Worm (Caenorhabditis elegans): ENCODE data around the gene C33D9.6.

C33D9.6 gene

DNA sequence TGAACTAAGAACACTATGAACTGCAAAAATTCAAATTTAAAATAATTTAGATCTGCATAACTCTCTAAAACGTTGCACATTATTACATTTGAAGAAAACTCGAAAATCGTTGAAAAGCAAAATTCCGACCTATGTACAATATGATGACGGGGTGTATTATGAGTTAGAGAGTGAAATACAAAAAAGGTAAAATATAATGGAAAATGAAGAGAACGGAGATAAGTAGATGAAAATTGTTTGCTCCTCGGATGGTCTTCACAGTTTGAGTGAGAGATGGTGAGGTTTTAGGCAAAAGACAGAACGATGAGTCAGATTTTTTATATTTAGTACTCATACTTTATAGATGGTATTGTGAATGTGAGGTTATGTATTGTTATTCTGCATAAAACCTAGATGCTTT is 29.4 kb upstream of the C33D9.6 start:
- TF ChIP-seq nhr-80 (tag; optimal IDR thresholded peaks at IDR 0.05), result peak; percentile 35
- TF ChIP-seq repo-1 (tag; optimal IDR thresholded peaks at IDR 0.05), result no peak

DNA sequence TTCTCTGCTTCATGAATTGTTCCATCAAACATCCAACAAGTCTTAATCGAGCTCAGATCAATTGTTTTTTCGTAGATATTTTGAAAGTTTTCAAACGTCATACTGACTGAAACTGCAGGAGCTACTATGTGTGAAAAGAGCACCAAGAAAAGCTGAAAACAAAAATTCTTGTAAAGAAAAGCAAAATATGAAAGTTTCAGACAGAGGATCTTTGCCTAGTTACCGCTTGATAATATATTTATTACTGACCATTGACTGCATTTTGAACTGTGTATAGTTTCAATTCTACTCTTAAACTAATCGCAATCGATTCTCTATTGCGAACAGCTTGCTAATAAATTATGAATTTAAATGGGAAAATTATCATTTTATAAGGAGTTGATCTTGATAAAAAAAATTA is 20.3 kb upstream of the C33D9.6 start, which contains the start of gene clec-182:
Gene clec-182, minus strand, starts transcription at position 101 of the 400 bp plus-strand sequence.
- TF ChIP-seq F49E8.2 (tag; optimal IDR thresholded peaks at IDR 0.05; ENCODE audit: insufficient read depth), result no peak
- TF ChIP-seq unc-130 (GFP tag; optimal IDR thresholded peaks at IDR 0.05), result no peak
- no peak for TF ChIP-seq cebp-2 (GFP tag; IDR thresholded peaks at IDR 0.05)
- no peak for TF ChIP-seq ceh-58 (GFP tag; IDR thresholded peaks at IDR 0.05)
- TF ChIP-seq pha-4 (tag; optimal IDR thresholded peaks at IDR 0.05), result no peak
- no peak for TF ChIP-seq hlh-12 (tag; optimal IDR thresholded peaks at IDR 0.05)
- no peak for TF ChIP-seq C06A6.2 (GFP tag; conservative IDR thresholded peaks at IDR 0.05)
- no peak for TF ChIP-seq ama-1 (optimal IDR thresholded peaks at IDR 0.05)
- no peak for TF ChIP-seq ama-1 (GFP tag; optimal IDR thresholded peaks at IDR 0.05)
- no peak for TF ChIP-seq bed-1 (GFP tag; IDR thresholded peaks at IDR 0.05)
- no peak for TF ChIP-seq nfya-2 (GFP tag; IDR thresholded peaks at IDR 0.05)
- TF ChIP-seq somi-1 (GFP tag; optimal IDR thresholded peaks at IDR 0.05), result no peak
- TF ChIP-seq ztf-3 (GFP tag; optimal IDR thresholded peaks at IDR 0.05), result no peak
- TF ChIP-seq rpc-1 (optimal IDR thresholded peaks at IDR 0.05), result no peak
- no peak for TF ChIP-seq rpc-1 (tag; optimal IDR thresholded peaks at IDR 0.05)
- TF ChIP-seq bed-2 (GFP tag; IDR thresholded peaks at IDR 0.05), result no peak
- no peak for TF ChIP-seq him-1 (tag; optimal IDR thresholded peaks at IDR 0.05)
- TF ChIP-seq repo-1 (tag; optimal IDR thresholded peaks at IDR 0.05), result no peak
- no peak for TF ChIP-seq ztf-18 (tag; optimal IDR thresholded peaks at IDR 0.05)
- TF ChIP-seq K12H6.12 (tag; optimal IDR thresholded peaks at IDR 0.05), result no peak
- TF ChIP-seq efl-1 (GFP tag; optimal IDR thresholded peaks at IDR 0.05), result no peak

DNA sequence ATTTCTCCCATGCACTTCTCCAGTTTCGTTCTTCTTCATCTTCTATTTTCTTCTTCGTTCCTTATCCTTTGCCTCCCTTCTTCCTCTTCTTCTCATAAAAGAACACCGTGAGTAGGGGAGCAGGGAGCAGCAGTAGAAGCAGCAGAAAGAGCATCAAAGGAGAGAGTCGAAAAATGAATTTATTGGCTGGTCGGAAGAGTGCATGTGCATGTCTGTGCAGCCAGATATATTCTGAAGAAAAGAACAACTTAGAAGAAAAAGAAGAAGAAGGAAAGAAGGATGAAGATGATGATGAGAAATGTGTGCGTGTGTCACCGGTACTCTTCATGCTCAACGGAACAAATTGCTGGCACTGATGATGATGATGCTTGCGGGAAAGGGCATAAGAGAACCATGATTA is 18.3 kb upstream of the C33D9.6 start:
- TF ChIP-seq K12H6.12 (tag; optimal IDR thresholded peaks at IDR 0.05), result peak; percentile 16
- TF ChIP-seq lsy-27 (tag; optimal IDR thresholded peaks at IDR 0.05; ENCODE audit: borderline replicate concordance, insufficient read depth), result no peak

DNA sequence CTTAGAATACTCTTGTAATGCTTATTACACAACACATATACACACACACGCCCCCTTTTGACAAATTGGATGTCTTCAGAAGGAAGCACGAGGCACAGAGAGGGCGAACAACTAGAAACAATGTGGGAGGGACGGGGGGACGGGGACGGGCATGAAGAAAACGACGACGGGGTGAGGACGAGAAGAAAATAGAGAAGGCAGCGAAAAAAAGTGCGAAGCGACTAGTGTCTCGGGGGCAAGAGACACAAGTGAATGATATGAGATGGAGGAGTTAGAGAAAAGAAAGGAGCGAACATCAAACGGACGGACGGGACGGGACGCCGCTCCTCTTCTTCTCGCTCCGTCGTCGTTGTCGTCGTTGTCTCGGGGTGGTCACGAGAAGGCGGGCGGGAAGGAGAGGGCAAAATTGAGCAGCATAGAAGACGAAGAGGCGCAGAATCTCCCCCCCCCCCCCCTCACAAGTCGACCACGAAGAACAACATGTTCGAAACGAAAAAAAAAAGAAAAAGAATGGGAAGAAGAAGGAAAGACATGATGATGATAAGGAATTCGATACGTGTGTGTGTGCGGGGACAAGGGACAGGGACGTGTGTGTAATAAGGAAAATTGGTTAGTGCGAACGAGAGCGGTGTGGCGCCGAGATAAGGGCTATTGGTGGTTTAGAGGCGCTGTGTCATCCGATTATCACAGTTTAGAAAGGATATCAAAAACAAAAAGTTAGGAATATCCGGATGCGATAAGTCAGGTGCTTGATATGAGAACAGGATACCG is 17.1 kb upstream of the C33D9.6 start:
- TF ChIP-seq tbx-9 (tag; optimal IDR thresholded peaks at IDR 0.05; ENCODE audit: borderline replicate concordance) (no peak), ceh-100 (GFP tag; IDR thresholded peaks at IDR 0.05) (no peak), chd-7 (tag; optimal IDR thresholded peaks at IDR 0.05) (peak; percentile 94), snpc-1.1 (tag; optimal IDR thresholded peaks at IDR 0.05; ENCODE audit: insufficient read depth) (no peak), egl-18 (GFP tag; IDR thresholded peaks at IDR 0.05) (0 out of 2 replicates have a peak, but pooled peaks have one; percentile 4), lsy-27 (tag; optimal IDR thresholded peaks at IDR 0.05; ENCODE audit: borderline replicate concordance, insufficient read depth) (no peak), aptf-2 (GFP tag; conservative IDR thresholded peaks at IDR 0.05) (no peak), hlh-26 (GFP tag; conservative IDR thresholded peaks at IDR 0.05) (no peak), F49E8.2 (tag; optimal IDR thresholded peaks at IDR 0.05; ENCODE audit: insufficient read depth) (no peak), pha-4 (tag; optimal IDR thresholded peaks at IDR 0.05) (no peak), Y67H2A.10 (GFP tag; conservative IDR thresholded peaks at IDR 0.05) (no peak), Y56A3A.18 (GFP tag; IDR thresholded peaks at IDR 0.05) (peak; percentile 73; the same call in 1 of the 2 replicates), B0261.1 (tag; optimal IDR thresholded peaks at IDR 0.05) (no peak), Y53G8AR.9 (GFP tag; conservative IDR thresholded peaks at IDR 0.05) (no peak), bed-2 (GFP tag; IDR thresholded peaks at IDR 0.05) (no peak), F33H1.4 (GFP tag; IDR thresholded peaks at IDR 0.05) (no peak), pbrm-1 (GFP tag; IDR thresholded peaks at IDR 0.05) (peak; percentile 73; the same call in 1 of the 2 replicates), dox-1 (GFP tag; IDR thresholded peaks at IDR 0.05) (peak; percentile 94), snpc-3.4 (tag; optimal IDR thresholded peaks at IDR 0.05) (peak; percentile 18), egrh-3 (GFP tag; IDR thresholded peaks at IDR 0.05) (peak; percentile 99), T07F8.4 (tag; optimal IDR thresholded peaks at IDR 0.05) (no peak), ets-4 (GFP tag; optimal IDR thresholded peaks at IDR 0.05) (peak; percentile 92), nhr-80 (tag; optimal IDR thresholded peaks at IDR 0.05) (peak; percentile 100), F22D6.2 (tag; optimal IDR thresholded peaks at IDR 0.05) (peak; percentile 58), lin-54 (GFP tag; optimal IDR thresholded peaks at IDR 0.05) (peak; percentile 57)
